Fruit fly (Drosophila melanogaster) whole organism, embryonic: ENCODE measurements around the gene fzo.

Experiments used
- Adf1 ChIP-seq: fragments of 200-800 bp; sonication (Bioruptor generic); IDR thresholded peaks from 2 replicates; pipeline ENCODE4 v1.3.6; 2022; ENCODE audit warnings: missing biosample characterization, missing genetic modification characterization
- Bdp1 ChIP-seq: fragments of 200-800 bp; sonication (Bioruptor generic); optimal IDR thresholded peaks from 3 replicates; lab custom pipeline; 2016; ENCODE audit warnings: missing biosample characterization, missing genetic modification characterization
- CG10274 ChIP-seq: fragments of 200-800 bp; sonication (Bioruptor generic); optimal IDR thresholded peaks from 3 replicates; lab custom pipeline; 2017; ENCODE audit warnings: missing biosample characterization, mild to moderate bottlenecking, missing genetic modification characterization
- CG10431 ChIP-seq: fragments of 200-800 bp; sonication (Bioruptor generic); optimal IDR thresholded peaks from 3 replicates; lab custom pipeline; 2018; ENCODE audit warnings: missing biosample characterization, mild to moderate bottlenecking, missing genetic modification characterization
- CG10462 ChIP-seq: fragments of 200-800 bp; sonication (Bioruptor generic); optimal IDR thresholded peaks from 2 replicates; lab custom pipeline; 2016; ENCODE audit warnings: missing biosample characterization, missing genetic modification characterization
- CG12391 ChIP-seq: fragments of 200-800 bp; sonication (Bioruptor generic); optimal IDR thresholded peaks from 3 replicates; lab custom pipeline; 2018; ENCODE audit warnings: missing biosample characterization, mild to moderate bottlenecking, missing genetic modification characterization, moderate library complexity
- CG12659 ChIP-seq: fragments of 200-800 bp; sonication (Bioruptor generic); optimal IDR thresholded peaks from 3 replicates; lab custom pipeline; 2017; ENCODE audit warnings: mild to moderate bottlenecking, missing biosample characterization, missing genetic modification reagents, missing genetic modification characterization
- CG12744 ChIP-seq: fragments of 200-800 bp; sonication (Bioruptor generic); optimal IDR thresholded peaks from 2 replicates; lab custom pipeline; 2016; ENCODE audit warnings: missing biosample characterization, missing genetic modification characterization
- CG14014 ChIP-seq: fragments of 200-800 bp; sonication (Bioruptor generic); IDR thresholded peaks from 2 replicates; pipeline ENCODE4 v1.3.6; 2022; ENCODE audit warnings: missing biosample characterization, missing genetic modification characterization
- CG15269 ChIP-seq: fragments of 200-800 bp; sonication (Bioruptor generic); optimal IDR thresholded peaks from 2 replicates; lab custom pipeline; 2018; ENCODE audit warnings: missing biosample characterization, mild to moderate bottlenecking, missing genetic modification characterization, moderate library complexity
- CG17361 ChIP-seq: fragments of 200-800 bp; sonication (Bioruptor generic); IDR thresholded peaks from 3 replicates; pipeline ENCODE4 v1.3.6; 2022; ENCODE audit warnings: missing biosample characterization, missing genetic modification characterization
- CG2116 ChIP-seq: fragments of 200-800 bp; sonication (Bioruptor generic); optimal IDR thresholded peaks from 3 replicates; lab custom pipeline; 2018; ENCODE audit warnings: missing biosample characterization, mild to moderate bottlenecking, missing genetic modification characterization
- CG33557 ChIP-seq: fragments of 200-800 bp; sonication (Bioruptor generic); optimal IDR thresholded peaks from 2 replicates; lab custom pipeline; 2019; ENCODE audit warnings: missing biosample characterization, mild to moderate bottlenecking, missing genetic modification characterization, moderate library complexity
- CG3838 ChIP-seq: fragments of 200-800 bp; sonication (Bioruptor generic); optimal IDR thresholded peaks from 3 replicates; lab custom pipeline; 2016; ENCODE audit warnings: missing biosample characterization, missing genetic modification characterization
- CG8944 ChIP-seq: fragments of 200-800 bp; sonication (Bioruptor generic); optimal IDR thresholded peaks from 3 replicates; lab custom pipeline; 2016; ENCODE audit warnings: missing biosample characterization, missing genetic modification characterization
- CG9797 ChIP-seq: fragments of 200-800 bp; sonication (Bioruptor generic); optimal IDR thresholded peaks from 3 replicates; lab custom pipeline; 2018; ENCODE audit warnings: missing biosample characterization, mild to moderate bottlenecking, missing genetic modification characterization
- CoRest ChIP-seq: fragments of 200-800 bp; sonication (Bioruptor generic); optimal IDR thresholded peaks from 3 replicates; lab custom pipeline; 2018; ENCODE audit warnings: missing biosample characterization, mild to moderate bottlenecking, missing genetic modification characterization, moderate library complexity
- E2f1 ChIP-seq: fragments of 200-800 bp; sonication (Bioruptor generic); IDR thresholded peaks from 2 replicates; pipeline ENCODE4 v1.3.6; 2022; ENCODE audit warnings: missing biosample characterization, missing genetic modification characterization
- Ets97D ChIP-seq: fragments of 200-800 bp; sonication (Bioruptor generic); optimal IDR thresholded peaks from 3 replicates; lab custom pipeline; 2016; ENCODE audit warnings: missing biosample characterization, missing genetic modification characterization
- Fer3 ChIP-seq: fragments of 200-800 bp; sonication (Bioruptor generic); optimal IDR thresholded peaks from 2 replicates; lab custom pipeline; 2018; ENCODE audit warnings: missing biosample characterization, mild to moderate bottlenecking, missing genetic modification characterization, moderate library complexity
- HHEX ChIP-seq: fragments of 200-800 bp; sonication (Bioruptor generic); optimal IDR thresholded peaks from 3 replicates; lab custom pipeline; 2017; ENCODE audit warnings: missing biosample characterization, mild to moderate bottlenecking, missing genetic modification characterization, missing genetic modification reagents
- Mad ChIP-seq: fragments of 200-800 bp; sonication (Bioruptor generic); optimal IDR thresholded peaks from 2 replicates; lab custom pipeline; 2016; ENCODE audit warnings: missing biosample characterization, missing genetic modification characterization
- NC2β ChIP-seq: fragments of 200-800 bp; sonication (Bioruptor generic); optimal IDR thresholded peaks from 2 replicates; lab custom pipeline; 2016; ENCODE audit warnings: missing biosample characterization, missing genetic modification characterization
- NFAT ChIP-seq: fragments of 200-800 bp; sonication (Bioruptor generic); IDR thresholded peaks from 2 replicates; pipeline ENCODE4 v1.3.6; 2022; ENCODE audit warnings: missing biosample characterization, missing genetic modification characterization
- Neu2 ChIP-seq: fragments of 200-800 bp; sonication (Bioruptor generic); optimal IDR thresholded peaks from 3 replicates; lab custom pipeline; 2016; ENCODE audit warnings: missing biosample characterization, missing genetic modification characterization, borderline replicate concordance
- Ravus ChIP-seq: fragments of 200-800 bp; sonication (Bioruptor generic); IDR thresholded peaks from 2 replicates; pipeline ENCODE4 v1.3.6; 2022; ENCODE audit warnings: missing biosample characterization, missing genetic modification characterization
- Ssrp ChIP-seq: fragments of 200-800 bp; sonication (Bioruptor generic); optimal IDR thresholded peaks from 2 replicates; lab custom pipeline; 2018; ENCODE audit warnings: missing biosample characterization, mild to moderate bottlenecking, missing genetic modification characterization, moderate library complexity
- abd-A ChIP-seq: fragments of 200-800 bp; sonication (Bioruptor generic); optimal IDR thresholded peaks from 3 replicates; lab custom pipeline; 2019; ENCODE audit warnings: missing biosample characterization, mild to moderate bottlenecking, missing genetic modification characterization, moderate library complexity
- ac ChIP-seq: fragments of 200-800 bp; sonication (Bioruptor generic); optimal IDR thresholded peaks from 3 replicates; lab custom pipeline; 2017; ENCODE audit warnings: missing biosample characterization, mild to moderate bottlenecking, missing genetic modification characterization
- bbx ChIP-seq: fragments of 200-800 bp; sonication (Bioruptor generic); IDR thresholded peaks from 2 replicates; pipeline ENCODE4 v1.3.6; 2022; ENCODE audit warnings: missing biosample characterization, missing genetic modification characterization; ENCODE audit not compliant: partially characterized antibody
- cad ChIP-seq: fragments of >200 bp; optimal IDR thresholded peaks from 2 replicates; lab custom pipeline; 2017; ENCODE audit warnings: missing biosample characterization, missing genetic modification characterization
- crp ChIP-seq, 2 experiments: fragments of 200-800 bp; sonication (Bioruptor generic); optimal IDR thresholded peaks; 2 replicates in 1 of 2; 3 replicates in 1 of 2; lab custom pipeline; 2017; ENCODE audit warnings: missing biosample characterization in 2 of 2, missing genetic modification characterization in 2 of 2, mild to moderate bottlenecking in 1 of 2, moderate library complexity in 1 of 2
- cwo ChIP-seq: fragments of 200-800 bp; sonication (Bioruptor generic); optimal IDR thresholded peaks from 3 replicates; lab custom pipeline; 2017; ENCODE audit warnings: missing biosample characterization, missing genetic modification characterization, mild to moderate bottlenecking, moderate library complexity, missing genetic modification reagents
- emc ChIP-seq: fragments of 200-800 bp; sonication (Bioruptor generic); optimal IDR thresholded peaks from 2 replicates; lab custom pipeline; 2016; ENCODE audit warnings: missing biosample characterization, missing genetic modification characterization
- en ChIP-seq: fragments of 200-800 bp; sonication (Bioruptor generic); optimal IDR thresholded peaks from 2 replicates; lab custom pipeline; 2016; ENCODE audit warnings: missing biosample characterization, missing genetic modification characterization
- fd3F ChIP-seq: fragments of 200-800 bp; sonication (Bioruptor generic); optimal IDR thresholded peaks from 2 replicates; lab custom pipeline; 2018; ENCODE audit warnings: missing biosample characterization, mild to moderate bottlenecking, missing genetic modification characterization, moderate library complexity
- fru ChIP-seq: fragments of >200 bp; optimal IDR thresholded peaks from 2 replicates; lab custom pipeline; 2017
- gcm2 ChIP-seq: fragments of 200-800 bp; sonication (Bioruptor generic); optimal IDR thresholded peaks from 2 replicates; lab custom pipeline; 2016; ENCODE audit warnings: missing biosample characterization, missing genetic modification characterization
- gro ChIP-seq: fragments of 200-800 bp; sonication (Bioruptor generic); optimal IDR thresholded peaks from 2 replicates; lab custom pipeline; 2016; ENCODE audit warnings: missing biosample characterization, missing genetic modification characterization
- hth ChIP-seq: fragments of >200 bp; optimal IDR thresholded peaks from 2 replicates; lab custom pipeline; 2017; ENCODE audit warnings: inconsistent platforms
- mirr ChIP-seq: fragments of 200-800 bp; sonication (Bioruptor generic); optimal IDR thresholded peaks from 3 replicates; lab custom pipeline; 2018; ENCODE audit warnings: missing biosample characterization, mild to moderate bottlenecking, missing genetic modification characterization
- nau ChIP-seq: fragments of 200-800 bp; sonication (Bioruptor generic); optimal IDR thresholded peaks from 3 replicates; lab custom pipeline; 2017; ENCODE audit warnings: missing biosample characterization, mild to moderate bottlenecking, missing genetic modification characterization, missing genetic modification reagents
- oc ChIP-seq: fragments of 200-800 bp; sonication (Bioruptor generic); optimal IDR thresholded peaks from 2 replicates; lab custom pipeline; 2018; ENCODE audit warnings: missing biosample characterization, mild to moderate bottlenecking, missing genetic modification characterization, moderate library complexity
- org-1 ChIP-seq: fragments of 200-800 bp; sonication (Bioruptor generic); optimal IDR thresholded peaks from 2 replicates; lab custom pipeline; 2017; ENCODE audit warnings: missing biosample characterization, missing genetic modification characterization
- pb ChIP-seq: fragments of 200-800 bp; sonication (Bioruptor generic); optimal IDR thresholded peaks from 3 replicates; lab custom pipeline; 2016; ENCODE audit warnings: missing biosample characterization, missing genetic modification characterization
- ranshi ChIP-seq: fragments of 200-800 bp; sonication (Bioruptor generic); IDR thresholded peaks from 2 replicates; pipeline ENCODE4 v1.3.6; 2022; ENCODE audit warnings: missing biosample characterization, missing genetic modification characterization
- tgo ChIP-seq: fragments of 200-800 bp; sonication (Bioruptor generic); IDR thresholded peaks from 3 replicates; pipeline ENCODE4 v1.3.6; 2022; ENCODE audit warnings: missing biosample characterization, missing genetic modification characterization
- tio ChIP-seq: fragments of 200-800 bp; sonication (Bioruptor generic); optimal IDR thresholded peaks from 2 replicates; lab custom pipeline; 2017; ENCODE audit warnings: missing biosample characterization, missing genetic modification characterization, inconsistent platforms
- usp ChIP-seq: fragments of >200 bp; optimal IDR thresholded peaks from 2 replicates; lab custom pipeline; 2017; ENCODE audit warnings: missing biosample characterization, missing genetic modification characterization
- yki ChIP-seq: fragments of >200 bp; optimal IDR thresholded peaks from 3 replicates; lab custom pipeline; 2018
- zen ChIP-seq: fragments of 200-800 bp; sonication (Bioruptor generic); optimal IDR thresholded peaks from 3 replicates; lab custom pipeline; 2018; ENCODE audit warnings: missing biosample characterization, mild to moderate bottlenecking, missing genetic modification characterization, moderate library complexity

Gene fzo

DNA sequence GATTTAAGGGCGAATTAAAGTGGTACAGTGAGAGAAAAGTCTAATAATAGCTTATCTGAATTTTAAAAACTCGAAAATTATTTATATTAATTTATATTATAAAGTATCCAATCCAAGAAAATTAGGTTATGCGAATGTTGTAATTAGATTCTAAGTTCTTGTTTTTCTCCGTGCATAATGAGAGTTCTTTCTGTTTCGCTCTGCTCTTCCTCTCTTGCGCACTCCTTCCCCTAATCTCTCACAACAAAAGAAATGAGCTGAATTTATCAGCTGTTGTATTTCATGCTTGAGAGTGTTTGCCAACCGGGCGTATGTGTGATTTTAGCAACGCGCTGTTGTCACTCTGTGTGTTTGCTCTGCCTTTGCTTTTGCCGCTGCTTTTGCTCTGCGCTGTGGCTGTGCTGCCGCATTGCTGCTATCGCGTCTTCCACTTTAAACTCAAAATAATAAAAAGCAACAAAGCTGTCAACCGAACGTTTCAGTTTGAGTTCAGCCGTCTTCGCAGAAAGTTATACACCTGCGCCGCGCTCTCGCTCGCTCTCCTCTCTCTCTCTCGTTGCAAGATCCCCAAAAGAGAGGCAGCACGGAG lies 30.3 kb downstream of the fzo start, which contains the start of gene CG46310 (continued):
- no peak for TF ChIP-seq Ets97D
- peak; percentile 52 for TF ChIP-seq Ssrp (tag; lab: Kevin White, UChicago)
- TF ChIP-seq CG17361 (GFP tag; lab: Robert Waterston, UW), result peak; percentile 88
- peak; percentile 61 for TF ChIP-seq CG15269 (tag; lab: Kevin White, UChicago)
- no peak for TF ChIP-seq hth (lab: Kevin White, UChicago)
- no peak for TF ChIP-seq usp (GFP tag; lab: Kevin White, UChicago)
- no peak for TF ChIP-seq emc (GFP tag; lab: Kevin White, UChicago)
- TF ChIP-seq abd-A (tag; lab: Kevin White, UChicago), result no peak
- TF ChIP-seq CG10431 (GFP tag; lab: Kevin White, UChicago), result no peak
- TF ChIP-seq oc (tag; lab: Kevin White, UChicago), result peak; percentile 22
- peak; percentile 69 for TF ChIP-seq CG12391 (tag; lab: Kevin White, UChicago)
- TF ChIP-seq CG33557 (GFP tag; lab: Kevin White, UChicago), result no peak
- peak; percentile 81 for TF ChIP-seq Adf1 (GFP tag; lab: Robert Waterston, UW)
- TF ChIP-seq CG12659 (GFP tag; lab: Kevin White, UChicago), result peak; percentile 61
- no peak for TF ChIP-seq fru
- no peak for TF ChIP-seq ac (GFP tag; lab: Kevin White, UChicago)
- TF ChIP-seq CG3838, result no peak
- TF ChIP-seq NFAT (GFP tag; lab: Robert Waterston, UW), result peak; percentile 80
- TF ChIP-seq Fer3 (tag; lab: Kevin White, UChicago), result peak; percentile 64
- peak; percentile 70 for TF ChIP-seq cwo (GFP tag; lab: Kevin White, UChicago)
- TF ChIP-seq CG10274, result no peak
- TF ChIP-seq Neu2 (GFP tag; lab: Kevin White, UChicago), result no peak
- TF ChIP-seq E2f1 (GFP tag; lab: Robert Waterston, UW), result peak; percentile 84
- TF ChIP-seq fd3F, result peak; percentile 40
- peak; percentile 49; the same call in 1 of the 2 replicates for TF ChIP-seq bbx (GFP tag; lab: Robert Waterston, UW)
- TF ChIP-seq cad (GFP tag; lab: Kevin White, UChicago), result no peak
- peak; percentile 67 for TF ChIP-seq mirr (GFP tag; lab: Kevin White, UChicago)
- peak; percentile 47 for TF ChIP-seq nau (GFP tag; lab: Kevin White, UChicago)
- peak in 1 of 2 experiments; percentile 44 for TF ChIP-seq crp (GFP tag; optimal IDR thresholded peaks at IDR 0.05; lab: Kevin White, UChicago)
- no peak for TF ChIP-seq CG9797
- TF ChIP-seq NC2β, result no peak
- peak; percentile 12 for TF ChIP-seq gro
- peak; percentile 1 for TF ChIP-seq pb (GFP tag; lab: Kevin White, UChicago)
- TF ChIP-seq gcm2 (GFP tag; lab: Kevin White, UChicago), result no peak
- no peak for TF ChIP-seq CG2116
- peak; percentile 66 for TF ChIP-seq HHEX (GFP tag; lab: Kevin White, UChicago)
- no peak for TF ChIP-seq CG10462 (GFP tag; lab: Kevin White, UChicago)
- TF ChIP-seq CoRest, result peak; percentile 65
- no peak for TF ChIP-seq CG12744 (GFP tag; lab: Kevin White, UChicago)
- TF ChIP-seq tgo (GFP tag; lab: Robert Waterston, UW), result peak; percentile 90
- no peak for TF ChIP-seq Bdp1 (GFP tag; lab: Kevin White, UChicago)
- peak; percentile 86 for TF ChIP-seq ranshi (GFP tag; lab: Robert Waterston, UW)
- peak; percentile 61; the same call in 1 of the 2 replicates for TF ChIP-seq CG14014
- TF ChIP-seq Mad, result peak; percentile 28
- peak; percentile 74 for TF ChIP-seq org-1
- TF ChIP-seq zen (tag; lab: Kevin White, UChicago), result peak; percentile 12
- TF ChIP-seq en (GFP tag; lab: Kevin White, UChicago), result no peak
- TF ChIP-seq Ravus, result peak; percentile 85
- TF ChIP-seq tio, result peak; percentile 37
- no peak for TF ChIP-seq CG8944 (GFP tag; lab: Kevin White, UChicago)
- no peak for TF ChIP-seq yki (lab: Kevin White, UChicago)
